Fruit fly (Drosophila melanogaster): ENCODE data around the gene sob.

DNA sequence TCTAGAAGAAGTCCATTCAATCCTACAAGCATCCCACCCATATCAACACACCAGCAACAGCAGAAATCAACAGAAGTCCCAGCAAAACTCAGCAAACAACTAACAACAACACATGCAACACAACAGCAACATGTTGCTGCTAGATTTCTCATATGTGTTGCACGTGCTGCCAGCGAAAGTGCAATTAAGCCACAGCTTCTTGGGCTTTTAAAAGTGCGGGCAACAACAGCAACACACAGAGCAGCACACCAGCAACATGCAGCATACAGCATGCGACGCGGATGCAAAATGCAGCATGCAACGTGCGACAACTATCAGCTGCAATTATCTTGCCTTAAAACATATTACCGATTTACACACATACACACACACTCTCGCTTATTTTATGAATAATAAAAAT, 33.1 kb downstream of the sob start:
- TF ChIP-seq lz (GFP tag; optimal IDR thresholded peaks at IDR 0.05): no peak
- TF ChIP-seq Ets96B (tag; optimal IDR thresholded peaks at IDR 0.05): no peak
- no peak for TF ChIP-seq CG8632 (GFP tag; optimal IDR thresholded peaks at IDR 0.05)
- TF ChIP-seq Gug (GFP tag; IDR thresholded peaks at IDR 0.05): no peak
- no peak for TF ChIP-seq salr (GFP tag; optimal IDR thresholded peaks at IDR 0.05)
- no peak for TF ChIP-seq Sox14 (GFP tag; optimal IDR thresholded peaks at IDR 0.05)
- no peak for TF ChIP-seq Ets21C (GFP tag; optimal IDR thresholded peaks at IDR 0.05)
- TF ChIP-seq spab (GFP tag; optimal IDR thresholded peaks at IDR 0.05): no peak
- TF ChIP-seq Hr39 (GFP tag; optimal IDR thresholded peaks at IDR 0.05): no peak
- no peak for TF ChIP-seq cyc (GFP tag; optimal IDR thresholded peaks at IDR 0.05)
- TF ChIP-seq achi (GFP tag; optimal IDR thresholded peaks at IDR 0.05): no peak
